Fruit fly (Drosophila melanogaster) whole organism, embryonic: ENCODE measurements around the gene Ras85D.

Experiments
- CG7928 ChIP-seq: fragments of 200-800 bp; sonication (Bioruptor generic); optimal IDR thresholded peaks from 2 replicates; lab custom pipeline; 2017; ENCODE audit warnings: missing biosample characterization, mild to moderate bottlenecking, missing genetic modification characterization
- az2 ChIP-seq: fragments of 200-800 bp; sonication (Bioruptor generic); optimal IDR thresholded peaks from 3 replicates; lab custom pipeline; 2016; ENCODE audit warnings: missing biosample characterization, missing genetic modification characterization
- bbx ChIP-seq: fragments of 200-800 bp; sonication (Bioruptor generic); IDR thresholded peaks from 2 replicates; pipeline ENCODE4 v1.3.6; 2022; ENCODE audit warnings: missing biosample characterization, missing genetic modification characterization; ENCODE audit not compliant: partially characterized antibody
- cas ChIP-seq: fragments of 200-800 bp; sonication (Bioruptor generic); IDR thresholded peaks from 2 replicates; pipeline ENCODE4 v1.3.6; 2022; ENCODE audit warnings: missing biosample characterization, missing genetic modification characterization
- exex ChIP-seq: fragments of 200-800 bp; sonication (Bioruptor generic); optimal IDR thresholded peaks from 4 replicates; lab custom pipeline; 2018; ENCODE audit warnings: missing biosample characterization, mild to moderate bottlenecking, missing genetic modification characterization, moderate library complexity
- psq ChIP-seq: fragments of 200-800 bp; sonication (Bioruptor generic); optimal IDR thresholded peaks from 2 replicates; lab custom pipeline; 2017; ENCODE audit warnings: missing biosample characterization, missing genetic modification characterization

DNA sequence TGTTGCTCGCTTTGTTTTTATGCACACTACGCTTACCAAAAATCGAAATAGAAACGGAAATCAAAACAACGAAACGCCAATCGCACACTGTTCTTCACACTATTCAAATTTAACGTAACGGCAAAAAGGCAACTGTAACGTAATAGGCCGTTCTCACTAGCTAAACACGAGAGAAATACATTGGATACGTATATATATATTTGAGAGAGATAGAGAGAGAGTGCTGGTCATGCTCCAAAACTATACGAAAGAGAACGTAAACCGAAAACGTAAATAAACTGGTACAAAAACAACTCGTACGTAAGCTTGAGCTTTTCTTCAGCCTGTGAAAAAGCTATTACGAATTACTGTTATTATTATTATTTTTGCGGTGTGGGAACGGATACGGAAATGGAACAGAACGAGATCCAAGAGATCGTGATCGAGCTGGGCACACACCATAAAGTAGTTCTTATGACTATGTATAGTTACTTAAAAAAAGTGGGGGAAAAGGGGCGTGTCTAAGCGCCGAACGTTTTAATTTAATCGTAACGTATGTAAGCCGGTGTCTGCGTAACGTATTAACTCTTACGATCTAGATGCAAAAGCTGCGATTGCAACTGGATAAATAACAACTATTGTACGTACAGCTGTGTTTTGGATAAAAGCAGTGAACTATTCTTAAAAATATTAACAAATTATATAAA is 30.8 kb upstream of the Ras85D start:
- TF ChIP-seq bbx (GFP tag; lab: Robert Waterston, UW) (no peak), psq (GFP tag; lab: Kevin White, UChicago) (no peak), exex (tag; lab: Kevin White, UChicago) (no peak), CG7928 (GFP tag; lab: Kevin White, UChicago) (no peak), cas (no peak), az2 (GFP tag; lab: Kevin White, UChicago) (no peak)
